Worm (Caenorhabditis elegans) whole organism, young adult: ENCODE results near the gene nphp-4.

Source experiments
- B0035.1 ChIP-seq: sonication (generic microtip); optimal IDR thresholded peaks from 2 replicates; lab custom pipeline; 2016; ENCODE audit warnings: missing genetic modification characterization, mild to moderate bottlenecking, missing compliant biosample characterization, missing genotype, missing genetic modification reagents
- C06A6.2 ChIP-seq: fragments of 200-800 bp; sonication (Bioruptor generic); conservative IDR thresholded peaks from 2 replicates; pipeline ENCODE4 v1.3.6; 2022; ENCODE audit warnings: missing genetic modification characterization, missing compliant biosample characterization
- D2030.7 ChIP-seq: fragments of 200-800 bp; sonication (Bioruptor generic); IDR thresholded peaks from 2 replicates; pipeline ENCODE4 v1.3.6; 2022; ENCODE audit warnings: missing genetic modification reagents, missing genetic modification characterization, missing compliant biosample characterization
- F22D6.2 ChIP-seq: sonication (generic microtip); optimal IDR thresholded peaks from 2 replicates; lab custom pipeline; 2016; ENCODE audit warnings: mild to moderate bottlenecking, missing genetic modification characterization, missing compliant biosample characterization
- F57C9.4 ChIP-seq: sonication (generic microtip); optimal IDR thresholded peaks from 2 replicates; lab custom pipeline; 2017; ENCODE audit warnings: mild to moderate bottlenecking, missing genetic modification characterization, missing compliant biosample characterization
- K11D2.4 ChIP-seq: fragments of 200-800 bp; sonication (Bioruptor generic); IDR thresholded peaks from 2 replicates; pipeline ENCODE4 v1.3.6; 2022; ENCODE audit warnings: missing genetic modification reagents, missing genetic modification characterization, missing compliant biosample characterization
- T07F8.4 ChIP-seq: sonication (generic microtip); optimal IDR thresholded peaks from 2 replicates; lab custom pipeline; 2016; ENCODE audit warnings: mild to moderate bottlenecking, missing genetic modification characterization, moderate library complexity, missing compliant biosample characterization
- Y53F4B.3 ChIP-seq: fragments of 200-800 bp; sonication (Bioruptor generic); IDR thresholded peaks from 2 replicates; pipeline ENCODE4 v1.3.6; 2022; ENCODE audit warnings: missing genetic modification reagents, missing genetic modification characterization, missing compliant biosample characterization
- Y67H2A.10 ChIP-seq: fragments of 200-800 bp; sonication (Bioruptor generic); conservative IDR thresholded peaks from 2 replicates; pipeline ENCODE4 v1.3.6; 2022; ENCODE audit warnings: missing genetic modification reagents, missing genetic modification characterization, missing compliant biosample characterization
- aptf-2 ChIP-seq: fragments of 200-800 bp; sonication (Bioruptor generic); conservative IDR thresholded peaks from 2 replicates; pipeline ENCODE4 v1.3.6; 2022; ENCODE audit warnings: missing genetic modification reagents, missing genetic modification characterization, missing compliant biosample characterization
- aptf-3 ChIP-seq: fragments of 200-800 bp; sonication (Bioruptor generic); IDR thresholded peaks from 2 replicates; pipeline ENCODE4 v1.3.6; 2022; ENCODE audit warnings: missing genetic modification characterization, missing compliant biosample characterization
- attf-6 ChIP-seq: fragments of 200-800 bp; sonication (Bioruptor generic); IDR thresholded peaks from 2 replicates; pipeline ENCODE4 v1.3.6; 2022; ENCODE audit warnings: missing genetic modification reagents, missing genetic modification characterization, missing compliant biosample characterization
- bed-1 ChIP-seq: fragments of 200-800 bp; sonication (Bioruptor generic); IDR thresholded peaks from 2 replicates; pipeline ENCODE4 v1.3.6; 2022; ENCODE audit warnings: missing genetic modification reagents, missing genetic modification characterization, missing compliant biosample characterization
- cebp-1 ChIP-seq, 2 experiments: fragments of 200-800 bp in 1 of 2; sonication (Bioruptor generic) in 1 of 2; sonication (generic microtip) in 1 of 2; IDR thresholded peaks in 1 of 2; optimal IDR thresholded peaks in 1 of 2; 2 replicates each; pipeline versions ENCODE4 v1.3.6 to Lab custom; 2017 to 2022; ENCODE audit warnings: missing compliant biosample characterization in 2 of 2, missing genetic modification characterization in 2 of 2, mild to moderate bottlenecking in 1 of 2, missing genetic modification reagents in 1 of 2, moderate library complexity in 1 of 2
- ceh-100 ChIP-seq: fragments of 200-800 bp; sonication (Bioruptor generic); IDR thresholded peaks from 2 replicates; pipeline ENCODE4 v1.3.6; 2022; ENCODE audit warnings: missing genetic modification reagents, missing genetic modification characterization, missing compliant biosample characterization
- ceh-79 ChIP-seq: sonication (generic microtip); optimal IDR thresholded peaks from 2 replicates; lab custom pipeline; 2017; ENCODE audit warnings: mild to moderate bottlenecking, missing genetic modification characterization, missing compliant biosample characterization
- chd-7 ChIP-seq: sonication (generic microtip); optimal IDR thresholded peaks from 2 replicates; lab custom pipeline; 2016; ENCODE audit warnings: mild to moderate bottlenecking, missing genetic modification characterization, moderate library complexity, missing compliant biosample characterization
- die-1 ChIP-seq: sonication (generic microtip); optimal IDR thresholded peaks from 2 replicates; lab custom pipeline; 2016; ENCODE audit warnings: missing genotype, mild to moderate bottlenecking, missing genetic modification characterization, missing compliant biosample characterization
- dpff-1 ChIP-seq: sonication (generic microtip); optimal IDR thresholded peaks from 2 replicates; lab custom pipeline; 2017; ENCODE audit warnings: mild to moderate bottlenecking, missing genetic modification characterization, missing compliant biosample characterization
- egl-44 ChIP-seq: fragments of 200-800 bp; sonication (Bioruptor generic); IDR thresholded peaks from 2 replicates; pipeline ENCODE4 v1.3.6; 2022; ENCODE audit warnings: missing genetic modification reagents, missing genetic modification characterization, missing compliant biosample characterization
- gei-17 ChIP-seq: fragments of 200-800 bp; sonication (Bioruptor generic); optimal IDR thresholded peaks from 2 replicates; lab custom pipeline; 2018; ENCODE audit warnings: mild to moderate bottlenecking, missing genetic modification characterization, missing compliant biosample characterization
- hlh-12 ChIP-seq: sonication (generic microtip); optimal IDR thresholded peaks from 2 replicates; lab custom pipeline; 2016; ENCODE audit warnings: missing genetic modification characterization, missing compliant biosample characterization
- hmg-1.2 ChIP-seq: fragments of 200-800 bp; sonication (Bioruptor generic); IDR thresholded peaks from 2 replicates; pipeline ENCODE4 v1.3.6; 2022; ENCODE audit warnings: missing genetic modification reagents, missing genetic modification characterization, missing compliant biosample characterization
- let-526 ChIP-seq: fragments of 200-800 bp; sonication (Bioruptor generic); IDR thresholded peaks from 2 replicates; pipeline ENCODE4 v1.3.6; 2022; ENCODE audit warnings: missing genetic modification reagents, missing genetic modification characterization, missing compliant biosample characterization
- let-607 ChIP-seq, 2 experiments: fragments of 200-800 bp in 1 of 2; sonication (Bioruptor generic) in 1 of 2; sonication (generic microtip) in 1 of 2; optimal IDR thresholded peaks; 2 replicates each; lab custom pipeline; 2016 to 2018; ENCODE audit warnings: mild to moderate bottlenecking in 2 of 2, missing compliant biosample characterization in 2 of 2, missing genetic modification characterization in 2 of 2, moderate library complexity in 2 of 2, missing genotype in 1 of 2
- lin-26 ChIP-seq: fragments of 200-800 bp; sonication (Bioruptor generic); IDR thresholded peaks from 2 replicates; pipeline ENCODE4 v1.3.6; 2022; ENCODE audit warnings: missing genetic modification reagents, missing genetic modification characterization, missing compliant biosample characterization
- lin-40 ChIP-seq: sonication (generic microtip); optimal IDR thresholded peaks from 2 replicates; lab custom pipeline; 2016; ENCODE audit warnings: missing genetic modification characterization, mild to moderate bottlenecking, missing compliant biosample characterization, missing genotype, missing genetic modification reagents
- lir-1 ChIP-seq: fragments of 200-800 bp; sonication (Bioruptor generic); conservative IDR thresholded peaks from 2 replicates; pipeline ENCODE4 v1.3.6; 2022; ENCODE audit warnings: missing genetic modification reagents, missing genetic modification characterization, missing compliant biosample characterization
- madf-3 ChIP-seq: fragments of 200-800 bp; sonication (Bioruptor generic); IDR thresholded peaks from 2 replicates; pipeline ENCODE4 v1.3.6; 2022; ENCODE audit warnings: missing genetic modification reagents, missing genetic modification characterization, missing compliant biosample characterization
- mcd-1 ChIP-seq: fragments of 200-800 bp; sonication (Bioruptor generic); IDR thresholded peaks from 2 replicates; pipeline ENCODE4 v1.3.6; 2022; ENCODE audit warnings: missing genetic modification reagents, missing genetic modification characterization, missing compliant biosample characterization
- mes-4 ChIP-seq: sonication (generic microtip); optimal IDR thresholded peaks from 2 replicates; lab custom pipeline; 2016; ENCODE audit warnings: missing genotype, missing genetic modification characterization, missing compliant biosample characterization
- nfya-1 ChIP-seq: sonication (generic microtip); optimal IDR thresholded peaks from 2 replicates; lab custom pipeline; 2017; ENCODE audit warnings: antibody characterized with exemption, missing compliant biosample characterization, missing genetic modification characterization, borderline replicate concordance; ENCODE audit not compliant: insufficient read depth
- nfyb-1 ChIP-seq: fragments of 200-800 bp; sonication (Bioruptor generic); IDR thresholded peaks from 2 replicates; pipeline ENCODE4 v1.3.6; 2022; ENCODE audit warnings: missing genetic modification reagents, missing genetic modification characterization, missing compliant biosample characterization
- nhr-27 ChIP-seq: fragments of 200-800 bp; sonication (Bioruptor generic); optimal IDR thresholded peaks from 2 replicates; lab custom pipeline; 2018; ENCODE audit warnings: mild to moderate bottlenecking, missing genetic modification characterization, moderate library complexity, missing compliant biosample characterization
- nhr-80 ChIP-seq: sonication (generic microtip); optimal IDR thresholded peaks from 2 replicates; lab custom pipeline; 2016; ENCODE audit warnings: missing genetic modification characterization, missing compliant biosample characterization
- nhr-90 ChIP-seq: sonication (generic microtip); optimal IDR thresholded peaks from 2 replicates; lab custom pipeline; 2016; ENCODE audit warnings: missing genotype, mild to moderate bottlenecking, missing genetic modification characterization, missing compliant biosample characterization
- snpc-3.4 ChIP-seq: sonication (generic microtip); optimal IDR thresholded peaks from 2 replicates; lab custom pipeline; 2017; ENCODE audit warnings: missing genetic modification characterization, mild to moderate bottlenecking, missing compliant biosample characterization, antibody characterized with exemption, moderate library complexity, missing genotype, missing genetic modification reagents
- somi-1 ChIP-seq: fragments of 200-800 bp; sonication (Bioruptor generic); optimal IDR thresholded peaks from 2 replicates; lab custom pipeline; 2018; ENCODE audit warnings: mild to moderate bottlenecking, missing genetic modification characterization, missing compliant biosample characterization
- sptf-2 ChIP-seq: fragments of 200-800 bp; sonication (Bioruptor generic); optimal IDR thresholded peaks from 2 replicates; lab custom pipeline; 2018; ENCODE audit warnings: mild to moderate bottlenecking, missing genetic modification characterization, missing compliant biosample characterization
- tbp1 ChIP-seq: fragments of 200-800 bp; sonication (Bioruptor generic); optimal IDR thresholded peaks from 2 replicates; lab custom pipeline; 2018; ENCODE audit warnings: mild to moderate bottlenecking, missing genetic modification characterization, missing compliant biosample characterization
- xnd-1 ChIP-seq: sonication (generic microtip); optimal IDR thresholded peaks from 2 replicates; lab custom pipeline; 2016; ENCODE audit warnings: missing genotype, missing genetic modification reagents, missing genetic modification characterization, missing compliant biosample characterization
- zim-3 ChIP-seq: sonication (generic microtip); optimal IDR thresholded peaks from 2 replicates; lab custom pipeline; 2017; ENCODE audit warnings: mild to moderate bottlenecking, missing genetic modification characterization, moderate library complexity, missing compliant biosample characterization
- ztf-26 ChIP-seq: sonication (generic microtip); optimal IDR thresholded peaks from 2 replicates; lab custom pipeline; 2017; ENCODE audit warnings: missing genetic modification characterization, missing compliant biosample characterization

The nphp-4 gene

DNA sequence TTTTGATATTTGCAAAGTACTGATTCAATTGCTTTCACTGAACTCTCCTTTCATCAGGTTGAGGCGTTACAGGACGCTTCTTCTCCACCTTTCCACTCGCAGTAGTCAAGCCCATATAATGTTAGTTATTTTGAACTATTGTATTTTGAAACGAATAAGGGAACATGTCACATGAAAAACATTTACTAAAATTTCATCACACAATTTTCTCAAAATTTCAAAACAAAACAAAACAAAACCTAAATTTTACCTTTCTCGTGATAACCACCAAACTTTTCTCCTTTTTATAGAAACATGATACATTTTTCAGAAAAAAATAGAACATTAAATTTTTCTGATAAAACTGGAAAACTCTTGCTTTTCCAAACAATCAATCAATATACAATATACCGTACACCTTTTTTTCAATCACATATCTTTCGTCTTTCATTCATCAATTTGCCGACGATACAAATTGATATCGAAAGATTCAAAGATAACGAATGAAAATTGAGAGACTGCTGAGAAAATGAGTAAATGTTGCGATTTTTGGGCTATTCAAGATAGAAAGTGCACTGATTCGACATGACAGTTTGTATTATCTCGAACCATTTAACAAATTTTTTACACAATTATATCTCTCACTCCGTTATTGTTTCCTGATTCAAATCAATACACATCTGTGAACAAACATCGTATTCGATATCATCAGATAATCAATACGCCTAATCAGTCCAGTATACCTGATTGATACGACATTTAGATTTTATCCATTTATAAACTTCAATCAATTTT lies 42.3 kb downstream of the nphp-4 start:
- TF ChIP-seq ztf-26 (peak; percentile 12), hmg-1.2 (GFP tag; lab: Robert Waterston, UW) (no peak), tbp1 (GFP tag; lab: Kevin White, UChicago) (no peak), aptf-2 (GFP tag; lab: Robert Waterston, UW) (no peak), hlh-12 (tag; lab: Kevin White, UChicago) (no peak), cebp-1 (GFP tag; IDR thresholded peaks at IDR 0.05; lab: Robert Waterston, UW) (no peak), cebp-1 (tag; optimal IDR thresholded peaks at IDR 0.05; lab: Kevin White, UChicago) (peak; percentile 39), somi-1 (no peak), ceh-100 (GFP tag; lab: Robert Waterston, UW) (no peak), lin-40 (tag; lab: Kevin White, UChicago) (peak; percentile 21), sptf-2 (no peak)

DNA sequence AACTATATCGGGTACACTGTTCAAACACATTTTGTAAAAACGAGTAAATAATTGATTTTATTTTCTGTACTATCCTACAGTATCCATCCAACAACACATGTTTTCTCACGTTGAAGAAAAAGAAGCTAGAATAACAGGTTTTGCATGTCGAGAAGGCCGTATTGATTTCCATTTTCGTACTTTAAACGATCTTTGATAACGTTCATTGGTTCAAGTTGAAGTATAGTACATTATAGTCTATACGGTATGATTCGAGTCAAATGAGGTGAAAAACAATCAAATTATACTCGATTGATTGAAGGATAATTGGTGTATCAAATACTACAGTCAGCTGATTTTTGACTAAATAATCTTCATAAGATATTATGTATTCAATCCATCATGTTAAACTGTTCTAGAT lies 43.0 kb downstream of the nphp-4 start:
- no peak for TF ChIP-seq nfya-1
- no peak for TF ChIP-seq let-607 (tag; optimal IDR thresholded peaks at IDR 0.05; lab: Kevin White, UChicago)
- no peak for TF ChIP-seq Y67H2A.10 (GFP tag; lab: Robert Waterston, UW)
- no peak for TF ChIP-seq nfyb-1 (GFP tag; lab: Robert Waterston, UW)
- no peak for TF ChIP-seq xnd-1 (tag; lab: Kevin White, UChicago)
- TF ChIP-seq T07F8.4 (tag; lab: Kevin White, UChicago): no peak
- no peak for TF ChIP-seq nhr-90 (tag; lab: Kevin White, UChicago)
- TF ChIP-seq aptf-3 (GFP tag; lab: Robert Waterston, UW): no peak
- no peak for TF ChIP-seq F57C9.4 (tag; lab: Kevin White, UChicago)
- TF ChIP-seq D2030.7 (GFP tag; lab: Robert Waterston, UW): no peak
- TF ChIP-seq lir-1 (GFP tag; lab: Robert Waterston, UW): no peak
- no peak for TF ChIP-seq ceh-79 (tag; lab: Kevin White, UChicago)
- TF ChIP-seq lin-26 (GFP tag; lab: Robert Waterston, UW): no peak
- TF ChIP-seq zim-3 (tag; lab: Kevin White, UChicago): no peak
- TF ChIP-seq B0035.1 (tag; lab: Kevin White, UChicago): no peak
- no peak for TF ChIP-seq mcd-1
- no peak for TF ChIP-seq K11D2.4 (GFP tag; lab: Robert Waterston, UW)

DNA sequence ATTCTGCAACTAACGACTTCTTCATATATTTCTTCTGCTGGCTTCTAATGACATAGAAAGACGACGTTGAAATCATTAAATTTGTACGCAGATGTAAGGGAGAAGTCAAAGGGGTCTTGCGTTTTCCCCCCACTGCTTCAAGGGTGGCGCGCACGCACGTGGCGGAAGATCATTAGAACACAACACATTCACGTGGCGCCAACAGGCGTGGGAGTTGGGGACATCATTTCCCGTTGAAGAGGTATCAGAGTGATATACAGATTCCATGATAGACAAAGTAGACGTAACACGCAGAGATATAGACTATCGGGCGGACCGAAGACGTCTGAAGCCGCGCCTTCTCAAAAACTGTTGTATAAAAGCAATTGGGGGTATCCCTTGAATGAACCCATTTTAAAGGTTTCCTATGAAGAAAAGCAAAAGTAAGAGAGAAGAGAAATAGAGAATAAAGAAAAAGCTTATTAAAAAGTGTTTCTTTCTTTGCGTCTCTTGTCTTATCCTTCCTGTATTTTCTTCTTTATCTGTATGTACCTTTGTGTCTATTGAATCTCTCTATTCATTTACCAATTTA lies 44.2 kb downstream of the nphp-4 start:
- no peak for TF ChIP-seq B0035.1 (tag; lab: Kevin White, UChicago)
- TF ChIP-seq lin-40 (tag; lab: Kevin White, UChicago): peak; percentile 80
- TF ChIP-seq mes-4: no peak
- peak; percentile 70; the same call in 1 of the 2 replicates for TF ChIP-seq nfyb-1 (GFP tag; lab: Robert Waterston, UW)
- TF ChIP-seq aptf-3 (GFP tag; lab: Robert Waterston, UW): no peak
- no peak for TF ChIP-seq gei-17 (GFP tag; lab: Kevin White, UChicago)
- TF ChIP-seq die-1 (tag; lab: Kevin White, UChicago): peak; percentile 86
- no peak for TF ChIP-seq bed-1 (GFP tag; lab: Robert Waterston, UW)
- TF ChIP-seq chd-7 (tag; lab: Kevin White, UChicago): peak; percentile 66
- TF ChIP-seq cebp-1 (GFP tag; IDR thresholded peaks at IDR 0.05; lab: Robert Waterston, UW): no peak
- peak; percentile 3 for TF ChIP-seq cebp-1 (tag; optimal IDR thresholded peaks at IDR 0.05; lab: Kevin White, UChicago)
- TF ChIP-seq nhr-27 (tag; lab: Kevin White, UChicago): no peak
- no peak for TF ChIP-seq let-526 (GFP tag; lab: Robert Waterston, UW)
- TF ChIP-seq attf-6 (GFP tag; lab: Robert Waterston, UW): no peak
- TF ChIP-seq aptf-2 (GFP tag; lab: Robert Waterston, UW): no peak
- peak; percentile 91 for TF ChIP-seq ztf-26
- TF ChIP-seq nhr-80 (tag; lab: Kevin White, UChicago): no peak
- TF ChIP-seq egl-44: peak; percentile 18; the same call in 1 of the 2 replicates
- TF ChIP-seq F22D6.2 (tag; lab: Kevin White, UChicago): peak; percentile 81
- TF ChIP-seq madf-3 (GFP tag; lab: Robert Waterston, UW): 0 out of 2 replicates have a peak, but pooled peaks have one; percentile 19
- no peak for TF ChIP-seq Y53F4B.3 (GFP tag; lab: Robert Waterston, UW)
- no peak for TF ChIP-seq snpc-3.4 (tag; lab: Kevin White, UChicago)
- no peak for TF ChIP-seq dpff-1 (tag; lab: Kevin White, UChicago)
- TF ChIP-seq C06A6.2 (GFP tag; lab: Robert Waterston, UW): peak; percentile 51; the same call in 1 of the 2 replicates
